Fruit fly (Drosophila melanogaster) whole organism, adult: ENCODE results near the gene IPIP.
A peak's percentile ranks its signal among the peaks of the same experiment; 100 is the strongest.

Source experiments
- CG11617 ChIP-seq: fragments of 200-800 bp; sonication (Bioruptor generic); optimal IDR thresholded peaks from 2 replicates; lab custom pipeline; 2017; ENCODE audit warnings: mild to moderate bottlenecking, missing biosample characterization, missing genetic modification reagents, missing genetic modification characterization
- CG12768 ChIP-seq: fragments of 200-800 bp; sonication (Bioruptor generic); optimal IDR thresholded peaks from 2 replicates; lab custom pipeline; 2017; ENCODE audit warnings: missing biosample characterization, missing genetic modification characterization, mild to moderate bottlenecking, moderate library complexity, missing genetic modification reagents
- CG14711 ChIP-seq: fragments of 200-800 bp; sonication (Bioruptor generic); optimal IDR thresholded peaks from 2 replicates; lab custom pipeline; 2018; ENCODE audit warnings: missing biosample characterization, mild to moderate bottlenecking, missing genetic modification characterization, moderate library complexity
- CG1620 ChIP-seq: fragments of 200-800 bp; sonication (Bioruptor generic); optimal IDR thresholded peaks from 2 replicates; lab custom pipeline; 2016; ENCODE audit warnings: missing biosample characterization, missing genetic modification characterization
- CG33017 ChIP-seq: fragments of 200-800 bp; sonication (Bioruptor generic); optimal IDR thresholded peaks from 2 replicates; lab custom pipeline; 2018; ENCODE audit warnings: missing biosample characterization, mild to moderate bottlenecking, missing genetic modification characterization, moderate library complexity
- CG5204 ChIP-seq: fragments of 200-800 bp; sonication (Bioruptor generic); optimal IDR thresholded peaks from 2 replicates; lab custom pipeline; 2016; ENCODE audit warnings: missing biosample characterization, missing genetic modification characterization
- CG7045 ChIP-seq: fragments of 200-800 bp; sonication (Bioruptor generic); optimal IDR thresholded peaks from 2 replicates; lab custom pipeline; 2017; ENCODE audit warnings: missing biosample characterization, mild to moderate bottlenecking, missing genetic modification characterization
- CG7101 ChIP-seq: fragments of 200-800 bp; sonication (Bioruptor generic); optimal IDR thresholded peaks from 2 replicates; lab custom pipeline; 2018; ENCODE audit warnings: missing biosample characterization, mild to moderate bottlenecking, missing genetic modification characterization, moderate library complexity
- Clk ChIP-seq: fragments of 200-800 bp; sonication (Bioruptor generic); optimal IDR thresholded peaks from 2 replicates; lab custom pipeline; 2017; ENCODE audit warnings: missing biosample characterization, missing genetic modification characterization
- Crg-1 ChIP-seq: fragments of 200-800 bp; sonication (Bioruptor generic); optimal IDR thresholded peaks from 2 replicates; lab custom pipeline; 2016; ENCODE audit warnings: missing biosample characterization, missing genetic modification characterization
- Hr96 ChIP-seq: fragments of 200-800 bp; sonication (Bioruptor generic); optimal IDR thresholded peaks from 2 replicates; lab custom pipeline; 2016; ENCODE audit warnings: missing biosample characterization, missing genetic modification characterization
- Mnt ChIP-seq: fragments of 200-800 bp; sonication (Bioruptor generic); optimal IDR thresholded peaks from 2 replicates; lab custom pipeline; 2016; ENCODE audit warnings: missing biosample characterization, mild to moderate bottlenecking, missing genetic modification characterization
- bab1 ChIP-seq: fragments of 200-800 bp; sonication (Bioruptor generic); optimal IDR thresholded peaks from 3 replicates; lab custom pipeline; 2019; ENCODE audit warnings: missing biosample characterization, mild to moderate bottlenecking, missing genetic modification characterization, moderate library complexity
- cic ChIP-seq: fragments of 200-800 bp; sonication (Bioruptor generic); optimal IDR thresholded peaks from 2 replicates; lab custom pipeline; 2017; ENCODE audit warnings: missing biosample characterization, mild to moderate bottlenecking, missing genetic modification characterization, moderate library complexity
- cnc ChIP-seq, 2 experiments: fragments of >200 bp; optimal IDR thresholded peaks; 2 replicates each; lab custom pipeline; 2017
- kay ChIP-seq: fragments of 200-800 bp; sonication (Bioruptor generic); peaks from one replicate; lab custom pipeline; 2016; ENCODE audit warnings: missing biosample characterization, missing genetic modification characterization, borderline replicate concordance
- ovo ChIP-seq: fragments of 200-800 bp; sonication (Bioruptor generic); optimal IDR thresholded peaks from 2 replicates; lab custom pipeline; 2016; ENCODE audit warnings: missing biosample characterization, missing genetic modification characterization
- pad ChIP-seq: fragments of 200-800 bp; sonication (Bioruptor generic); optimal IDR thresholded peaks from 3 replicates; lab custom pipeline; 2017; ENCODE audit warnings: missing biosample characterization, missing genetic modification characterization, mild to moderate bottlenecking, moderate library complexity, missing genetic modification reagents
- tj ChIP-seq: fragments of 200-800 bp; sonication (Bioruptor generic); optimal IDR thresholded peaks from 3 replicates; lab custom pipeline; 2017; ENCODE audit warnings: missing biosample characterization, mild to moderate bottlenecking, missing genetic modification characterization, moderate library complexity
- toe ChIP-seq: fragments of 200-800 bp; sonication (Bioruptor generic); optimal IDR thresholded peaks from 2 replicates; lab custom pipeline; 2016; ENCODE audit warnings: missing biosample characterization, missing genetic modification characterization

Gene IPIP

DNA sequence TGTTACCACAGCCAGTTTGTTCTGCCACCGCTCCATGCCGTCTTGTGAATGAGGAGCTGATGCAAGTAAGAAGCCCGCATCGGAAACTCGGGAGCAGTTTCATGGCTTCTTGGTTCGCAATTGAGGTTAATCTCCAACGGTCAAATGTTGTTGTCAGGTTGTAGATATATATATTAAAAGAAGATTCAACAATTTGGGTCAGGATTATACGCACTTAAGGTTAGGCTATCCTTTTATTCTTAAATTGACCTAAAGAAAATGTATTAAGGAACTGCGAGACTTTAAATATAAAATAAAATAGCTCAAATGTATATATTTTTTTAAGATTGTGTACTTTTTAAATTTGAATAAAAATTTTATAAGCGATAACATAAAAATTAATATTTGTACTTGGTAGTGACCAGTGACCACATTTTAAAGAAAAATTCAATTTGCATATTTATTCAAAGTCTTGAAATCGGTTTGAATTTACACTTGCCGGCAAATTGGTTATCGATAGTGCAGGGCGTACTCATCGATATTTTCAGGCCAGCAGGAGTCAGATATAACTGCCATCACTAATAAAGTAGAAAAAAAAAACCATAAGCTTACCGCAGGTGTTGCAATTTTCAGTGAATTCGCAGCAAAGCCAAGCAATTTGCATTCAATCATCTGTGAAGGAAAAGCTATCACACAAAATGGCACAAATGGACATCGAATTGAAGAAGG is 20.9 kb downstream of the IPIP start, which contains the start of the genes CG9150 and Pfdn1:
CG9150 (minus strand) TSS at position 51 of the 708 bp plus-strand sequence.
Pfdn1 (plus strand) TSS at position 536 of the 708 bp plus-strand sequence.
- TF ChIP-seq CG11617 (GFP tag; lab: Kevin White, UChicago) (no peak), CG7101 (peak; percentile 22), tj (GFP tag; lab: Kevin White, UChicago) (peak; percentile 16), Mnt (GFP tag; lab: Kevin White, UChicago) (peak; percentile 66), kay (GFP tag; lab: Kevin White, UChicago) (no peak), bab1 (GFP tag; lab: Kevin White, UChicago) (peak; percentile 66)

DNA sequence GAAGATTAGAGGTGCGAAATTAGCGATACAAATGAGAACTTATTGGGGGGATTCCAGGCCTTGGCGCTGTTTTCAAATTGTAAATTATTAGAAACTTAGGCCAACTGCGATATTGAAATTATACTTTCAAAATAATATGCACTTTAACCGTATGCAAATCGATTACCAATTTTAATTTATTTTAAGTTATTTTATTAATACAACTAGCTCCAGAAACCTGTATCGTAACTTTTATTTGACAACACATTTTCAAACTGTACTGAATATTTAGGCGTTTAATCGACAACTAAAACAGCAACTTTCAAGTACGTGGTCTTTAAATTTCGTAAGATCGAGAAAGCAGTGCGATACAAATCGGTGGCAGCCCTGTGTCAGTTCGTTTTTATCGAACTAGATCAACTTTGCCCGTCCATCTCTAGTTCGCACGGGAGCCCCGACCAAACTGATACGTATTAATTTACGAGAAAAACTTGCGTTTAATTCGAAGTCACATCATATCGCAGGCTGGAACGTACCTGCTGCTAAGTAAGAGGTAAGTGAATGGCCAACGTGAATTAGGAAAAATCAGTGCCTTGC is 22.9 kb downstream of the IPIP start, which contains the start of the genes CG9154 and Kr-h2:
CG9154 (minus strand) TSS at position 31 of the 576 bp plus-strand sequence.
Kr-h2 (plus strand) TSS at position 335 of the 576 bp plus-strand sequence.
- TF ChIP-seq CG1620 (GFP tag; lab: Kevin White, UChicago) (peak; percentile 56), CG5204 (GFP tag; lab: Kevin White, UChicago) (no peak), Crg-1 (GFP tag; lab: Kevin White, UChicago) (no peak), pad (GFP tag; lab: Kevin White, UChicago) (peak; percentile 42), ovo (GFP tag; lab: Kevin White, UChicago) (peak; percentile 35), tj (GFP tag; lab: Kevin White, UChicago) (peak; percentile 39), Mnt (GFP tag; lab: Kevin White, UChicago) (peak; percentile 64), kay (GFP tag; lab: Kevin White, UChicago) (no peak), Clk (peak; percentile 44), CG12768 (peak; percentile 60), CG33017 (tag; lab: Kevin White, UChicago) (peak; percentile 53), CG7101 (peak; percentile 68), CG14711 (tag; lab: Kevin White, UChicago) (peak; percentile 70), bab1 (GFP tag; lab: Kevin White, UChicago) (peak; percentile 36), CG7045 (GFP tag; lab: Kevin White, UChicago) (peak; percentile 74), Hr96 (GFP tag; lab: Kevin White, UChicago) (no peak), cnc (optimal IDR thresholded peaks at IDR 0.05; lab: Kevin White, UChicago) (no peak), cic (GFP tag; lab: Kevin White, UChicago) (peak; percentile 14), CG11617 (GFP tag; lab: Kevin White, UChicago) (peak; percentile 82), toe (GFP tag; lab: Kevin White, UChicago) (peak; percentile 85)

DNA sequence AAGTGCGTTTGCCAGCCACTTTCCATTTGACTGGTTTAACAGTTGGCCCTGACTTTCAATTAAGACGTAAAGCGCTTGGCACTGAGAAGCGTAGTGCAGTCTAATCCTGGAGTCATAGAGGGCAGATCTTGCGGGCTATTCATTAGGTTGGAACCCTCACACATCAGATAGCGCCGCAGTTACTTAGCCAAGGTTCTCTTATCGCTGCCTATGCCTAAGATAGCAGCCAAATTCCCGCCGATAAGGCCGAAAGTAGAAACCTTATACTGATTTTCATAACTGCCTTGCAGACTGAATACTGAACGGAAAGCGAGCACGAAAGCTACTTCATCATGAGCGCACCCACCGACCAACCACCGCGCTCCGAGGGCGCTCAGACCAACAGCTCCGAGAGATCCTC is 24.3 kb downstream of the IPIP start:
- no peak for TF ChIP-seq CG12768
- no peak for TF ChIP-seq Clk
- TF ChIP-seq pad (GFP tag; lab: Kevin White, UChicago): no peak
- no peak for TF ChIP-seq cnc (optimal IDR thresholded peaks at IDR 0.05; lab: Kevin White, UChicago)
- TF ChIP-seq CG7101: no peak
- TF ChIP-seq kay (GFP tag; lab: Kevin White, UChicago): no peak
- TF ChIP-seq CG7045 (GFP tag; lab: Kevin White, UChicago): no peak
- TF ChIP-seq bab1 (GFP tag; lab: Kevin White, UChicago): no peak
- no peak for TF ChIP-seq CG5204 (GFP tag; lab: Kevin White, UChicago)
- no peak for TF ChIP-seq ovo (GFP tag; lab: Kevin White, UChicago)

DNA sequence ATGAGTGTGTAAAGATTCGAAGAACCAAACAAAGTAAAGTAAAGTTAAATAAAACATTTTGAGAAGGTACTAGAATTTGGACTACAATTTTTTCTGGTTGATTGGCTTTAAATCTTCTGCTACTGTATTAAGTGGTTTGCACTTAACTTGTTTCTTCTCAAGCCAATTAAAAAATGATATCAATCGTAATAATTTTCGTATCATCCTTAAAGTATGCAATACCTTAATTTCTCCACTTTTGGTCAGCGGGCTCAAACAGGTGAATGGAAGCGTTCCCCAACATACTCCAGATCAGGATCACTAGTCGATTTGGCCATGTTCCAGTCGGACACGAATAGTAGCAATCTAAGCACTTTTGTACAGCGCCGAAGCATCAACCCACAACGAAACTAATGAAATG is 26.1 kb downstream of the IPIP start:
- TF ChIP-seq Crg-1 (GFP tag; lab: Kevin White, UChicago) (no peak), CG11617 (GFP tag; lab: Kevin White, UChicago) (no peak), CG7101 (no peak)

DNA sequence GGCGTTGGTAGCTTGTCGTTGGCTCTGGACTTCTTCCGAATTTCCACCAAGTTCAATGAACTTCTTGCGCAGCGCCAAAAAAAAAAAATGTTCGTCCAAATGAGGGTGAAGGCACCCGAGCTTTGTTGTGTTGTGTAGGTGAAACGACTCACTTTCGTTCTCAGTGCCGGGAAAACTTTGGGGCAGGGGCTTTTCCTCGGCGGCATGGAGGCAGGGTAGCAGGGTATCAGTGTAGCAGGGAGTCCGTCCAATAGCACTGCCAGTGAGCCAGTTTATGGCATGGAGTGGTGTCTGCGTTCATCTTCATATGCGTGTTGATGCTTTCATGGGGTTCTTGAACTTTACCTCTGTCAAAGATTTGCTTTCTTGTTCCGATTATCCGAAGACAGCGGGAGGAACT is 26.5 kb downstream of the IPIP start:
- TF ChIP-seq toe (GFP tag; lab: Kevin White, UChicago) (no peak), pad (GFP tag; lab: Kevin White, UChicago) (no peak), Hr96 (GFP tag; lab: Kevin White, UChicago) (no peak), tj (GFP tag; lab: Kevin White, UChicago) (no peak), CG7101 (no peak), Clk (no peak), CG11617 (GFP tag; lab: Kevin White, UChicago) (no peak), CG33017 (tag; lab: Kevin White, UChicago) (no peak)

DNA sequence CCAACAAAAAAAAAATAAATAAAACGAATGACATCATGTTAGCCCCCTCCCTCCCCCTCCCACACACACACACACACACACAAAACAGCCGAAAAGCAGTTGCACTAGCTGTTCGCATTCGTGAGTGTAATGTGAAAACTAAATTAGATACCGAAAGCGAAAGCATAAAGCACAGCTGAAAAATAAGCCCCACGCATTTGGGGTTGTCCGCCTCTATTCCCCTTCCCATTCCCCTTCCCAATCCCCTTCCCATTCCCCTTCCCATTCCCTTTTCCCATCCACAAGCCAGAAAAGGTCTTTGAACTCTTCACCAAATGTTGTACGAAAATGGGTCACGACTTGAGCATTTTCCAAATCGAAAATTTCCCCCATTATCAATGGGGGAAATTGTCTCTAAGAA is 27.5 kb downstream of the IPIP start:
- TF ChIP-seq CG7045 (GFP tag; lab: Kevin White, UChicago): no peak
- TF ChIP-seq tj (GFP tag; lab: Kevin White, UChicago): no peak
- TF ChIP-seq CG14711 (tag; lab: Kevin White, UChicago): no peak
- no peak for TF ChIP-seq ovo (GFP tag; lab: Kevin White, UChicago)
- TF ChIP-seq Mnt (GFP tag; lab: Kevin White, UChicago): no peak
- TF ChIP-seq CG5204 (GFP tag; lab: Kevin White, UChicago): no peak
- TF ChIP-seq Crg-1 (GFP tag; lab: Kevin White, UChicago): no peak
- no peak for TF ChIP-seq pad (GFP tag; lab: Kevin White, UChicago)
- TF ChIP-seq CG12768: no peak
- TF ChIP-seq Hr96 (GFP tag; lab: Kevin White, UChicago): no peak
- no peak for TF ChIP-seq toe (GFP tag; lab: Kevin White, UChicago)
